Worm (Caenorhabditis elegans) whole organism, L1 larva: ENCODE measurements around the gene metl-18.

Experiments used
- efl-3 ChIP-seq: fragments of 200-800 bp; sonication (Bioruptor generic); optimal IDR thresholded peaks from 2 replicates; lab custom pipeline; 2018; ENCODE audit warnings: mild to moderate bottlenecking, missing genetic modification characterization, missing compliant biosample characterization
- elt-3 ChIP-seq, 6 experiments: fragments of 150-350 bp in 1 of 6; sonication (generic microtip); optimal IDR thresholded peaks; 2 replicates each; lab custom pipeline; 2017 to 2018; ENCODE audit warnings: missing biosample characterization in 6 of 6, missing genetic modification characterization in 6 of 6, inconsistent platforms in 1 of 6
- fkh-10 ChIP-seq: sonication (generic microtip); optimal IDR thresholded peaks from 2 replicates; lab custom pipeline; 2017; ENCODE audit warnings: missing biosample characterization, missing genetic modification reagents, missing genetic modification characterization
- fos-1 ChIP-seq: fragments of 150-350 bp; optimal IDR thresholded peaks from 2 replicates; lab custom pipeline; 2014; ENCODE audit warnings: missing biosample characterization, missing genetic modification characterization
- irx-1 ChIP-seq: sonication (generic microtip); optimal IDR thresholded peaks from 2 replicates; lab custom pipeline; 2016; ENCODE audit warnings: missing genetic modification characterization, missing compliant biosample characterization
- jun-1 ChIP-seq: fragments of 150-350 bp; optimal IDR thresholded peaks from 2 replicates; lab custom pipeline; 2014; ENCODE audit warnings: missing biosample characterization, missing genetic modification reagents, missing genetic modification characterization
- nhr-11 ChIP-seq: fragments of 150-350 bp; optimal IDR thresholded peaks from 2 replicates; lab custom pipeline; 2014; ENCODE audit warnings: missing biosample characterization, missing genetic modification characterization
- nhr-71 ChIP-seq: sonication (generic microtip); optimal IDR thresholded peaks from 2 replicates; lab custom pipeline; 2016; ENCODE audit warnings: mild to moderate bottlenecking, missing genetic modification characterization, moderate library complexity, missing compliant biosample characterization
- nhr-84 ChIP-seq: sonication (generic microtip); optimal IDR thresholded peaks from 2 replicates; lab custom pipeline; 2017; ENCODE audit warnings: missing biosample characterization, missing genetic modification characterization
- unc-130 ChIP-seq: fragments of 150-350 bp; optimal IDR thresholded peaks from 2 replicates; lab custom pipeline; 2017; ENCODE audit warnings: missing biosample characterization, missing genetic modification characterization, inconsistent platforms
- unc-62 ChIP-seq: fragments of 150-350 bp; optimal IDR thresholded peaks from 2 replicates; lab custom pipeline; 2014; ENCODE audit warnings: missing biosample characterization, missing genetic modification reagents, missing genetic modification characterization
- unc-98 ChIP-seq: fragments of 200-800 bp; sonication (Bioruptor generic); IDR thresholded peaks from 2 replicates; pipeline ENCODE4 v1.3.6; 2022; ENCODE audit warnings: missing genetic modification characterization, missing compliant biosample characterization

DNA sequence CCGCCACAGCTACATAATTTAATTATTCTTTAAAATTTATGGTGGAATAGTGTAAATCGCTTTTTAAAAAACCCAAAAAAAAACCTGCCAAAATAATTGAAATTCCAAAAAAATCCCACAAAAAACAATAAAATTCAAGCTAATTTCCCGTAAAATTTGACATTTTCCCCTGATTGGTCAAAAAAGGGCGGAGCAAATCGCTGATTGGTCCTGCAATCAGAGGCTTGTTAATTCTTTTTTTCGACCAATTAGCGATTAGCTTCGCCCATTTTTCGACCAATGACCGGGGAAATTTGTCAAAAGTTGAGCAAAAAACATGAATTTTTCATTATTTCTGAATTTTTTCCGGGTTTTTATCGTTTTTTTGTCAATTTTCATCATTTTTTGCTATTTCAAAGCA is 41.5 kb downstream of the metl-18 start:
- no peak for TF ChIP-seq unc-62 (GFP tag; lab: Kevin White, UChicago)
- TF ChIP-seq jun-1 (tag; lab: Kevin White, UChicago): no peak
- TF ChIP-seq irx-1 (tag; lab: Kevin White, UChicago): no peak
- TF ChIP-seq unc-98 (GFP tag; lab: Robert Waterston, UW): no peak
- TF ChIP-seq efl-3 (GFP tag; lab: Kevin White, UChicago): no peak
- no peak for TF ChIP-seq nhr-71
- no peak for TF ChIP-seq nhr-11 (tag; lab: Kevin White, UChicago)
- TF ChIP-seq fkh-10 (GFP tag; lab: Kevin White, UChicago): no peak
- no peak for TF ChIP-seq fos-1 (tag; lab: Kevin White, UChicago)
- no peak for TF ChIP-seq elt-3 (tag; optimal IDR thresholded peaks at IDR 0.05; lab: Kevin White, UChicago)
- TF ChIP-seq nhr-84: no peak
- no peak for TF ChIP-seq unc-130 (tag; lab: Kevin White, UChicago)
